Fruit fly (Drosophila melanogaster) whole organism, embryonic: ENCODE data around the gene Ptpmeg2.
A peak's percentile ranks its signal among the peaks of the same experiment; 100 is the strongest.

ENCODE experiments used
- Abd-B ChIP-seq: fragments of 200-800 bp; sonication (Bioruptor generic); optimal IDR thresholded peaks from 2 replicates; lab custom pipeline; 2018; ENCODE audit warnings: missing biosample characterization, mild to moderate bottlenecking, missing genetic modification characterization, moderate library complexity
- Ada2b ChIP-seq: fragments of 200-800 bp; sonication (Bioruptor generic); IDR thresholded peaks from 2 replicates; pipeline ENCODE4 v1.3.6; 2022; ENCODE audit warnings: missing biosample characterization, missing genetic modification characterization
- Aef1 ChIP-seq: fragments of 200-800 bp; sonication (Bioruptor generic); IDR thresholded peaks from 3 replicates; pipeline ENCODE4 v1.3.6; 2022; ENCODE audit warnings: missing biosample characterization, missing genetic modification characterization
- B-H2 ChIP-seq: fragments of 200-800 bp; sonication (Bioruptor generic); optimal IDR thresholded peaks from 2 replicates; lab custom pipeline; 2018; ENCODE audit warnings: missing biosample characterization, mild to moderate bottlenecking, missing genetic modification characterization
- CG11456 ChIP-seq: fragments of 200-800 bp; sonication (Bioruptor generic); IDR thresholded peaks from 3 replicates; pipeline ENCODE4 v1.3.6; 2022; ENCODE audit warnings: missing biosample characterization, missing genetic modification characterization
- CG12236 ChIP-seq: fragments of 200-800 bp; sonication (Bioruptor generic); optimal IDR thresholded peaks from 2 replicates; lab custom pipeline; 2016; ENCODE audit warnings: missing biosample characterization, missing genetic modification characterization
- CG14441 ChIP-seq: fragments of 200-800 bp; sonication (Bioruptor generic); IDR thresholded peaks from 2 replicates; pipeline ENCODE4 v1.3.6; 2022; ENCODE audit warnings: missing biosample characterization, missing genetic modification characterization
- CG1647 ChIP-seq: fragments of 200-800 bp; sonication (Bioruptor generic); optimal IDR thresholded peaks from 3 replicates; lab custom pipeline; 2016; ENCODE audit warnings: missing biosample characterization, missing genetic modification characterization
- CG2116 ChIP-seq: fragments of 200-800 bp; sonication (Bioruptor generic); optimal IDR thresholded peaks from 3 replicates; lab custom pipeline; 2018; ENCODE audit warnings: missing biosample characterization, mild to moderate bottlenecking, missing genetic modification characterization
- CG2120 ChIP-seq: fragments of 200-800 bp; sonication (Bioruptor generic); optimal IDR thresholded peaks from 3 replicates; lab custom pipeline; 2016; ENCODE audit warnings: missing biosample characterization, missing genetic modification characterization
- CG2202 ChIP-seq: fragments of 200-800 bp; sonication (Bioruptor generic); optimal IDR thresholded peaks from 2 replicates; lab custom pipeline; 2018; ENCODE audit warnings: missing biosample characterization, mild to moderate bottlenecking, missing genetic modification characterization
- CG3163 ChIP-seq: fragments of 200-800 bp; sonication (Bioruptor generic); optimal IDR thresholded peaks from 3 replicates; lab custom pipeline; 2016; ENCODE audit warnings: missing biosample characterization, missing genetic modification characterization
- CG33213 ChIP-seq: fragments of 200-800 bp; sonication (Bioruptor generic); optimal IDR thresholded peaks from 3 replicates; lab custom pipeline; 2016; ENCODE audit warnings: missing biosample characterization, missing genetic modification characterization
- CG4360 ChIP-seq: fragments of 200-800 bp; sonication (Bioruptor generic); IDR thresholded peaks from 2 replicates; pipeline ENCODE4 v1.3.6; 2022; ENCODE audit warnings: missing biosample characterization, missing genetic modification characterization
- CG4730 ChIP-seq: fragments of 200-800 bp; sonication (Bioruptor generic); IDR thresholded peaks from 2 replicates; pipeline ENCODE4 v1.3.6; 2022; ENCODE audit warnings: missing biosample characterization, missing genetic modification characterization
- CG6175 ChIP-seq: fragments of 200-800 bp; sonication (Bioruptor generic); IDR thresholded peaks from 3 replicates; pipeline ENCODE4 v1.3.6; 2022; ENCODE audit warnings: missing biosample characterization, missing genetic modification characterization
- CG7963 ChIP-seq: fragments of 200-800 bp; sonication (Bioruptor generic); IDR thresholded peaks from 3 replicates; pipeline ENCODE4 v1.3.6; 2022; ENCODE audit warnings: missing biosample characterization, missing genetic modification characterization; ENCODE audit not compliant: partially characterized antibody
- CoRest ChIP-seq: fragments of 200-800 bp; sonication (Bioruptor generic); optimal IDR thresholded peaks from 3 replicates; lab custom pipeline; 2018; ENCODE audit warnings: missing biosample characterization, mild to moderate bottlenecking, missing genetic modification characterization, moderate library complexity
- D19A ChIP-seq: fragments of 200-800 bp; optimal IDR thresholded peaks from 3 replicates; lab custom pipeline; 2019; ENCODE audit warnings: missing biosample characterization, mild to moderate bottlenecking, missing genetic modification characterization, moderate library complexity
- Deaf1 ChIP-seq: fragments of 200-800 bp; optimal IDR thresholded peaks from 3 replicates; lab custom pipeline; 2019; ENCODE audit warnings: missing biosample characterization, mild to moderate bottlenecking, missing genetic modification characterization, moderate library complexity
- Dip2 ChIP-seq: fragments of 200-800 bp; sonication (Bioruptor generic); IDR thresholded peaks from 2 replicates; pipeline ENCODE4 v1.3.6; 2022; ENCODE audit warnings: missing biosample characterization, missing genetic modification characterization
- HLH4C ChIP-seq: fragments of 200-800 bp; sonication (Bioruptor generic); IDR thresholded peaks from 3 replicates; pipeline ENCODE4 v1.3.6; 2022; ENCODE audit warnings: missing biosample characterization, missing genetic modification characterization; ENCODE audit not compliant: partially characterized antibody
- HLHmδ ChIP-seq: fragments of 200-800 bp; sonication (Bioruptor generic); optimal IDR thresholded peaks from 2 replicates; lab custom pipeline; 2018; ENCODE audit warnings: missing biosample characterization, mild to moderate bottlenecking, missing genetic modification characterization, moderate library complexity
- Hey ChIP-seq: fragments of 200-800 bp; sonication (Bioruptor generic); optimal IDR thresholded peaks from 3 replicates; lab custom pipeline; 2018; ENCODE audit warnings: missing biosample characterization, mild to moderate bottlenecking, missing genetic modification characterization
- Hr39 ChIP-seq: fragments of >200 bp; optimal IDR thresholded peaks from 2 replicates; lab custom pipeline; 2017
- MTF-1 ChIP-seq: fragments of 200-800 bp; sonication (Bioruptor generic); optimal IDR thresholded peaks from 2 replicates; lab custom pipeline; 2018; ENCODE audit warnings: missing biosample characterization, mild to moderate bottlenecking, missing genetic modification characterization, borderline replicate concordance
- Med ChIP-seq: fragments of 200-800 bp; sonication (Bioruptor generic); peaks from one replicate; lab custom pipeline; 2016; ENCODE audit warnings: missing biosample characterization, missing genetic modification characterization, mild to moderate bottlenecking, inconsistent platforms, moderate library complexity
- Neu2 ChIP-seq: fragments of 200-800 bp; sonication (Bioruptor generic); optimal IDR thresholded peaks from 3 replicates; lab custom pipeline; 2016; ENCODE audit warnings: missing biosample characterization, missing genetic modification characterization, borderline replicate concordance
- Nf-YA ChIP-seq: fragments of 200-800 bp; sonication (Bioruptor generic); IDR thresholded peaks from 2 replicates; pipeline ENCODE4 v1.3.6; 2022; ENCODE audit warnings: missing biosample characterization, missing genetic modification characterization
- Opbp ChIP-seq: fragments of 200-800 bp; sonication (Bioruptor generic); IDR thresholded peaks from 3 replicates; pipeline ENCODE4 v1.3.6; 2022; ENCODE audit warnings: missing biosample characterization, missing genetic modification characterization; ENCODE audit not compliant: partially characterized antibody
- amos ChIP-seq: fragments of 200-800 bp; sonication (Bioruptor generic); IDR thresholded peaks from 2 replicates; pipeline ENCODE4 v1.3.6; 2022; ENCODE audit warnings: missing biosample characterization, missing genetic modification characterization; ENCODE audit not compliant: partially characterized antibody
- chinmo ChIP-seq: fragments of 200-800 bp; sonication (Bioruptor generic); IDR thresholded peaks from 4 replicates; pipeline ENCODE4 v1.3.6; 2022; ENCODE audit warnings: missing biosample characterization, missing genetic modification characterization; ENCODE audit not compliant: partially characterized antibody
- chn ChIP-seq: fragments of 200-800 bp; sonication (Bioruptor generic); optimal IDR thresholded peaks from 2 replicates; lab custom pipeline; 2016; ENCODE audit warnings: missing biosample characterization, missing genetic modification characterization
- ci ChIP-seq: fragments of 200-800 bp; sonication (Bioruptor generic); IDR thresholded peaks from 3 replicates; pipeline ENCODE4 v1.3.6; 2022; ENCODE audit warnings: missing biosample characterization, missing genetic modification characterization
- esg ChIP-seq: fragments of 200-800 bp; sonication (Bioruptor generic); conservative IDR thresholded peaks from 2 replicates; pipeline ENCODE4 v1.3.6; 2022; ENCODE audit warnings: missing biosample characterization, missing genetic modification characterization
- gce ChIP-seq: fragments of 200-800 bp; sonication (Bioruptor generic); IDR thresholded peaks from 3 replicates; pipeline ENCODE4 v1.3.6; 2022; ENCODE audit warnings: missing biosample characterization, missing genetic modification characterization
- gfzf ChIP-seq: fragments of 200-800 bp; sonication (Bioruptor generic); optimal IDR thresholded peaks from 2 replicates; lab custom pipeline; 2016; ENCODE audit warnings: missing biosample characterization, mild to moderate bottlenecking, missing genetic modification characterization, moderate library complexity
- grau ChIP-seq: fragments of 200-800 bp; optimal IDR thresholded peaks from 3 replicates; lab custom pipeline; 2019; ENCODE audit warnings: missing biosample characterization, mild to moderate bottlenecking, missing genetic modification characterization, moderate library complexity
- insv ChIP-seq, 2 experiments: fragments of 200-800 bp; sonication (Bioruptor generic); optimal IDR thresholded peaks; 3 replicates each; lab custom pipeline; 2016 to 2018; ENCODE audit warnings: missing biosample characterization in 2 of 2, missing genetic modification characterization in 2 of 2
- nerfin-1 ChIP-seq: fragments of 200-800 bp; sonication (Bioruptor generic); optimal IDR thresholded peaks from 3 replicates; lab custom pipeline; 2019; ENCODE audit warnings: missing biosample characterization, mild to moderate bottlenecking, missing genetic modification characterization, moderate library complexity
- nmo ChIP-seq: fragments of 200-800 bp; sonication (Bioruptor generic); optimal IDR thresholded peaks from 2 replicates; lab custom pipeline; 2018; ENCODE audit warnings: missing biosample characterization, mild to moderate bottlenecking, missing genetic modification characterization, moderate library complexity
- p53 ChIP-seq: fragments of 200-800 bp; sonication (Bioruptor generic); optimal IDR thresholded peaks from 2 replicates; lab custom pipeline; 2016; ENCODE audit warnings: missing biosample characterization, missing genetic modification characterization
- run ChIP-seq: fragments of 200-800 bp; sonication (Bioruptor generic); optimal IDR thresholded peaks from 3 replicates; lab custom pipeline; 2018; ENCODE audit warnings: missing biosample characterization, mild to moderate bottlenecking, missing genetic modification characterization
- slp2 ChIP-seq: fragments of 200-800 bp; sonication (Bioruptor generic); optimal IDR thresholded peaks from 2 replicates; lab custom pipeline; 2016; ENCODE audit warnings: missing biosample characterization, missing genetic modification characterization
- tll ChIP-seq, 2 experiments: fragments of 200-800 bp in 1 of 2; fragments of >200 bp in 1 of 2; sonication (Bioruptor generic) in 1 of 2; optimal IDR thresholded peaks; 2 replicates each; lab custom pipeline; 2017 to 2019; ENCODE audit warnings: missing biosample characterization in 2 of 2, missing genetic modification characterization in 2 of 2, mild to moderate bottlenecking in 1 of 2, moderate library complexity in 1 of 2
- trem ChIP-seq: fragments of 200-800 bp; optimal IDR thresholded peaks from 3 replicates; lab custom pipeline; 2019; ENCODE audit warnings: missing biosample characterization, mild to moderate bottlenecking, missing genetic modification characterization, moderate library complexity
- unc-4 ChIP-seq: fragments of 200-800 bp; sonication (Bioruptor generic); IDR thresholded peaks from 2 replicates; pipeline ENCODE4 v1.3.6; 2022; ENCODE audit warnings: missing biosample characterization, missing genetic modification characterization; ENCODE audit not compliant: partially characterized antibody
- zf30C ChIP-seq: fragments of 200-800 bp; sonication (Bioruptor generic); optimal IDR thresholded peaks from 3 replicates; lab custom pipeline; 2018; ENCODE audit warnings: missing biosample characterization, mild to moderate bottlenecking, missing genetic modification characterization

Ptpmeg2 gene

dm6 chrX:9600818-9601732 is 57.9 kb downstream of the Ptpmeg2 start, which contains the start of gene Gga (continued):
- TF ChIP-seq nerfin-1 (tag; lab: Kevin White, UChicago) (no peak), Hr39 (no peak), chinmo (GFP tag; lab: Robert Waterston, UW) (peak; percentile 95), insv (GFP tag; optimal IDR thresholded peaks at IDR 0.05; lab: Kevin White, UChicago) (peak in 1 of 2 experiments; percentile 2), Med (GFP tag; lab: Kevin White, UChicago) (peak; percentile 75), HLHmδ (GFP tag; lab: Kevin White, UChicago) (no peak), CG2116 (peak; percentile 51), amos (GFP tag; lab: Robert Waterston, UW) (peak; percentile 93; the same call in 1 of the 2 replicates), nmo (no peak), Abd-B (GFP tag; lab: Kevin White, UChicago) (peak; percentile 50), CG11456 (GFP tag; lab: Robert Waterston, UW) (no peak), p53 (GFP tag; lab: Kevin White, UChicago) (no peak), Aef1 (GFP tag; lab: Robert Waterston, UW) (peak; percentile 58; the same call in 2 of the 3 replicates), gfzf (GFP tag; lab: Kevin White, UChicago) (peak; percentile 48), Dip2 (GFP tag; lab: Robert Waterston, UW) (no peak), trem (tag; lab: Kevin White, UChicago) (peak; percentile 48), Hey (tag; lab: Kevin White, UChicago) (peak; percentile 78), HLH4C (GFP tag; lab: Robert Waterston, UW) (peak; percentile 84), Deaf1 (no peak), CoRest (tag; lab: Kevin White, UChicago) (peak; percentile 7), run (tag; lab: Kevin White, UChicago) (no peak), Neu2 (no peak), CG2202 (tag; lab: Kevin White, UChicago) (no peak), Nf-YA (GFP tag; lab: Robert Waterston, UW) (no peak), CG6175 (GFP tag; lab: Robert Waterston, UW) (no peak), CG4360 (GFP tag; lab: Robert Waterston, UW) (peak; percentile 91), esg (GFP tag; lab: Robert Waterston, UW) (no peak), unc-4 (GFP tag; lab: Robert Waterston, UW) (peak; percentile 92), slp2 (GFP tag; lab: Kevin White, UChicago) (no peak), D19A (tag; lab: Kevin White, UChicago) (no peak), CG14441 (GFP tag; lab: Robert Waterston, UW) (no peak), zf30C (no peak), B-H2 (peak; percentile 66), MTF-1 (GFP tag; lab: Kevin White, UChicago) (no peak), CG4730 (GFP tag; lab: Robert Waterston, UW) (no peak), Ada2b (GFP tag; lab: Robert Waterston, UW) (no peak), gce (GFP tag; lab: Robert Waterston, UW) (no peak), chn (GFP tag; lab: Kevin White, UChicago) (no peak), Opbp (GFP tag; lab: Robert Waterston, UW) (peak; percentile 91), CG1647 (GFP tag; lab: Kevin White, UChicago) (no peak), ci (GFP tag; lab: Robert Waterston, UW) (peak; percentile 5; the same call in 1 of the 3 replicates), CG12236 (GFP tag; lab: Kevin White, UChicago) (no peak), CG3163 (GFP tag; lab: Kevin White, UChicago) (no peak), CG7963 (GFP tag; lab: Robert Waterston, UW) (peak; percentile 79), grau (tag; lab: Kevin White, UChicago) (peak; percentile 5), tll (GFP tag; optimal IDR thresholded peaks at IDR 0.05; lab: Kevin White, UChicago) (no peak), CG33213 (no peak), CG2120 (GFP tag; lab: Kevin White, UChicago) (no peak)
